Fruit fly (Drosophila melanogaster) whole organism, embryonic: ENCODE results near the gene amos.

Experiments used
- Bgb ChIP-seq: fragments of 200-800 bp; sonication (Bioruptor generic); IDR thresholded peaks from 2 replicates; pipeline ENCODE4 v1.3.6; 2022; ENCODE audit warnings: missing biosample characterization, missing genetic modification characterization; ENCODE audit not compliant: partially characterized antibody
- CG1024 ChIP-seq: fragments of 200-800 bp; sonication (Bioruptor generic); IDR thresholded peaks from 2 replicates; pipeline ENCODE4 v1.3.6; 2022; ENCODE audit warnings: missing biosample characterization, missing genetic modification characterization
- CG11093 ChIP-seq: fragments of 200-800 bp; sonication (Bioruptor generic); IDR thresholded peaks from 3 replicates; pipeline ENCODE4 v1.3.6; 2022; ENCODE audit warnings: missing biosample characterization, missing genetic modification characterization
- CG11247 ChIP-seq: fragments of 200-800 bp; sonication (Bioruptor generic); IDR thresholded peaks from 2 replicates; pipeline ENCODE4 v1.3.6; 2022; ENCODE audit warnings: missing biosample characterization, missing genetic modification characterization
- CG11504 ChIP-seq: fragments of 200-800 bp; sonication (Bioruptor generic); optimal IDR thresholded peaks from 3 replicates; lab custom pipeline; 2019; ENCODE audit warnings: missing biosample characterization, mild to moderate bottlenecking, missing genetic modification characterization, moderate library complexity
- CG11560 ChIP-seq: fragments of 200-800 bp; sonication (Bioruptor generic); IDR thresholded peaks from 3 replicates; pipeline ENCODE4 v1.3.6; 2022; ENCODE audit warnings: missing biosample characterization, missing genetic modification characterization
- CG14014 ChIP-seq: fragments of 200-800 bp; sonication (Bioruptor generic); IDR thresholded peaks from 2 replicates; pipeline ENCODE4 v1.3.6; 2022; ENCODE audit warnings: missing biosample characterization, missing genetic modification characterization
- CG14050 ChIP-seq: fragments of 200-800 bp; sonication (Bioruptor generic); IDR thresholded peaks from 3 replicates; pipeline ENCODE4 v1.3.6; 2022; ENCODE audit warnings: missing biosample characterization, missing genetic modification characterization
- CG14441 ChIP-seq: fragments of 200-800 bp; sonication (Bioruptor generic); IDR thresholded peaks from 2 replicates; pipeline ENCODE4 v1.3.6; 2022; ENCODE audit warnings: missing biosample characterization, missing genetic modification characterization
- CG14860 ChIP-seq: fragments of 200-800 bp; sonication (Bioruptor generic); IDR thresholded peaks from 3 replicates; pipeline ENCODE4 v1.3.6; 2022; ENCODE audit warnings: missing biosample characterization, missing genetic modification characterization; ENCODE audit not compliant: partially characterized antibody
- CG16779 ChIP-seq: fragments of 200-800 bp; sonication (Bioruptor generic); IDR thresholded peaks from 2 replicates; pipeline ENCODE4 v1.3.6; 2022; ENCODE audit warnings: missing biosample characterization, missing genetic modification characterization
- CG17359 ChIP-seq: fragments of 200-800 bp; sonication (Bioruptor generic); optimal IDR thresholded peaks from 3 replicates; lab custom pipeline; 2018; ENCODE audit warnings: missing biosample characterization, mild to moderate bottlenecking, missing genetic modification characterization, moderate library complexity
- CG17912 ChIP-seq: fragments of 200-800 bp; sonication (Bioruptor generic); optimal IDR thresholded peaks from 2 replicates; lab custom pipeline; 2018; ENCODE audit warnings: missing biosample characterization, mild to moderate bottlenecking, missing genetic modification characterization
- CG30403 ChIP-seq: fragments of 200-800 bp; sonication (Bioruptor generic); optimal IDR thresholded peaks from 3 replicates; lab custom pipeline; 2016; ENCODE audit warnings: missing biosample characterization, missing genetic modification characterization
- CG31441 ChIP-seq: fragments of 200-800 bp; sonication (Bioruptor generic); IDR thresholded peaks from 2 replicates; pipeline ENCODE4 v1.3.6; 2022; ENCODE audit warnings: missing biosample characterization, missing genetic modification characterization
- CG32532 ChIP-seq: fragments of 200-800 bp; sonication (Bioruptor generic); IDR thresholded peaks from 2 replicates; pipeline ENCODE4 v1.3.6; 2022; ENCODE audit warnings: missing biosample characterization, missing genetic modification characterization
- CG32767 ChIP-seq: fragments of 200-800 bp; sonication (Bioruptor generic); IDR thresholded peaks from 2 replicates; pipeline ENCODE4 v1.3.6; 2022; ENCODE audit warnings: missing biosample characterization, missing genetic modification characterization
- CG3838 ChIP-seq: fragments of 200-800 bp; sonication (Bioruptor generic); optimal IDR thresholded peaks from 3 replicates; lab custom pipeline; 2016; ENCODE audit warnings: missing biosample characterization, missing genetic modification characterization
- CG4424 ChIP-seq: fragments of 200-800 bp; sonication (Bioruptor generic); optimal IDR thresholded peaks from 3 replicates; lab custom pipeline; 2016; ENCODE audit warnings: missing biosample characterization, missing genetic modification characterization
- CG4617 ChIP-seq: fragments of 200-800 bp; sonication (Bioruptor generic); optimal IDR thresholded peaks from 3 replicates; lab custom pipeline; 2016; ENCODE audit warnings: missing biosample characterization, missing genetic modification characterization, borderline replicate concordance
- CG5180 ChIP-seq: fragments of 200-800 bp; sonication (Bioruptor generic); optimal IDR thresholded peaks from 3 replicates; lab custom pipeline; 2017; ENCODE audit warnings: missing biosample characterization, missing genetic modification characterization, mild to moderate bottlenecking, moderate library complexity, missing genetic modification reagents
- CG6175 ChIP-seq: fragments of 200-800 bp; sonication (Bioruptor generic); IDR thresholded peaks from 3 replicates; pipeline ENCODE4 v1.3.6; 2022; ENCODE audit warnings: missing biosample characterization, missing genetic modification characterization
- CG6254 ChIP-seq: fragments of 200-800 bp; sonication (Bioruptor generic); optimal IDR thresholded peaks from 3 replicates; lab custom pipeline; 2017; ENCODE audit warnings: mild to moderate bottlenecking, missing biosample characterization, missing genetic modification reagents, missing genetic modification characterization
- CG8290 ChIP-seq, 3 experiments: fragments of 200-800 bp; sonication (Bioruptor generic); optimal IDR thresholded peaks; 2 replicates each; lab custom pipeline; 2016 to 2019; ENCODE audit warnings: missing biosample characterization in 3 of 3, missing genetic modification characterization in 3 of 3, mild to moderate bottlenecking in 2 of 3, moderate library complexity in 1 of 3
- CG9797 ChIP-seq: fragments of 200-800 bp; sonication (Bioruptor generic); optimal IDR thresholded peaks from 3 replicates; lab custom pipeline; 2018; ENCODE audit warnings: missing biosample characterization, mild to moderate bottlenecking, missing genetic modification characterization
- CHES-1-like ChIP-seq: fragments of 200-800 bp; sonication (Bioruptor generic); optimal IDR thresholded peaks from 2 replicates; lab custom pipeline; 2016; ENCODE audit warnings: missing biosample characterization, missing genetic modification characterization
- Dbx ChIP-seq: fragments of 200-800 bp; sonication (Bioruptor generic); IDR thresholded peaks from 3 replicates; pipeline ENCODE4 v1.3.6; 2022; ENCODE audit warnings: missing biosample characterization, missing genetic modification characterization
- Dll ChIP-seq: fragments of 200-800 bp; sonication (Bioruptor generic); IDR thresholded peaks from 4 replicates; pipeline ENCODE4 v1.3.6; 2022; ENCODE audit warnings: missing biosample characterization, missing genetic modification characterization; ENCODE audit not compliant: partially characterized antibody
- Elba2 ChIP-seq: fragments of 200-800 bp; sonication (Bioruptor generic); optimal IDR thresholded peaks from 3 replicates; lab custom pipeline; 2016; ENCODE audit warnings: missing biosample characterization, missing genetic modification characterization
- HmgD ChIP-seq: fragments of 200-800 bp; sonication (Bioruptor generic); optimal IDR thresholded peaks from 3 replicates; lab custom pipeline; 2016; ENCODE audit warnings: missing biosample characterization, missing genetic modification characterization
- HmgZ ChIP-seq: fragments of 200-800 bp; sonication (Bioruptor generic); optimal IDR thresholded peaks from 2 replicates; lab custom pipeline; 2018; ENCODE audit warnings: missing biosample characterization, mild to moderate bottlenecking, missing genetic modification characterization
- MTF-1 ChIP-seq: fragments of 200-800 bp; sonication (Bioruptor generic); optimal IDR thresholded peaks from 2 replicates; lab custom pipeline; 2018; ENCODE audit warnings: missing biosample characterization, mild to moderate bottlenecking, missing genetic modification characterization, borderline replicate concordance
- Max ChIP-seq: fragments of 200-800 bp; sonication (Bioruptor generic); optimal IDR thresholded peaks from 2 replicates; lab custom pipeline; 2016; ENCODE audit warnings: missing biosample characterization, mild to moderate bottlenecking, missing genetic modification characterization
- Neu2 ChIP-seq: fragments of 200-800 bp; sonication (Bioruptor generic); optimal IDR thresholded peaks from 3 replicates; lab custom pipeline; 2016; ENCODE audit warnings: missing biosample characterization, missing genetic modification characterization, borderline replicate concordance
- YL-1 ChIP-seq: fragments of 200-800 bp; sonication (Bioruptor generic); optimal IDR thresholded peaks from 3 replicates; lab custom pipeline; 2017; ENCODE audit warnings: missing biosample characterization, mild to moderate bottlenecking, missing genetic modification characterization
- ara ChIP-seq: fragments of 200-800 bp; sonication (Bioruptor generic); IDR thresholded peaks from 2 replicates; pipeline ENCODE4 v1.3.6; 2022; ENCODE audit warnings: missing biosample characterization, missing genetic modification characterization
- bab2 ChIP-seq: fragments of 200-800 bp; sonication (Bioruptor generic); optimal IDR thresholded peaks from 2 replicates; lab custom pipeline; 2016; ENCODE audit warnings: missing biosample characterization, missing genetic modification characterization
- bowl ChIP-seq: fragments of 200-800 bp; sonication (Bioruptor generic); IDR thresholded peaks from 2 replicates; pipeline ENCODE4 v1.3.6; 2022; ENCODE audit warnings: missing biosample characterization, missing genetic modification characterization
- corto ChIP-seq: fragments of 200-800 bp; sonication (Bioruptor generic); optimal IDR thresholded peaks from 2 replicates; lab custom pipeline; 2016; ENCODE audit warnings: missing biosample characterization, mild to moderate bottlenecking, missing genetic modification characterization, moderate library complexity
- cwo ChIP-seq: fragments of 200-800 bp; sonication (Bioruptor generic); optimal IDR thresholded peaks from 3 replicates; lab custom pipeline; 2017; ENCODE audit warnings: missing biosample characterization, missing genetic modification characterization, mild to moderate bottlenecking, moderate library complexity, missing genetic modification reagents
- eyg ChIP-seq: fragments of 200-800 bp; sonication (Bioruptor generic); optimal IDR thresholded peaks from 3 replicates; lab custom pipeline; 2016; ENCODE audit warnings: missing biosample characterization, missing genetic modification characterization
- fd64A ChIP-seq: fragments of 200-800 bp; sonication (Bioruptor generic); optimal IDR thresholded peaks from 3 replicates; lab custom pipeline; 2018; ENCODE audit warnings: missing biosample characterization, mild to moderate bottlenecking, missing genetic modification characterization
- jing ChIP-seq: fragments of 200-800 bp; sonication (Bioruptor generic); optimal IDR thresholded peaks from 2 replicates; lab custom pipeline; 2018; ENCODE audit warnings: missing biosample characterization, mild to moderate bottlenecking, missing genetic modification characterization
- kah ChIP-seq: fragments of 200-800 bp; sonication (Bioruptor generic); optimal IDR thresholded peaks from 2 replicates; lab custom pipeline; 2018; ENCODE audit warnings: missing biosample characterization, mild to moderate bottlenecking, missing genetic modification characterization
- lab ChIP-seq: fragments of 200-800 bp; sonication (Bioruptor generic); optimal IDR thresholded peaks from 3 replicates; lab custom pipeline; 2017; ENCODE audit warnings: missing biosample characterization, missing genetic modification characterization, mild to moderate bottlenecking, moderate library complexity, missing genetic modification reagents
- nmo ChIP-seq: fragments of 200-800 bp; sonication (Bioruptor generic); optimal IDR thresholded peaks from 2 replicates; lab custom pipeline; 2018; ENCODE audit warnings: missing biosample characterization, mild to moderate bottlenecking, missing genetic modification characterization, moderate library complexity
- pfk ChIP-seq: fragments of 200-800 bp; sonication (Bioruptor generic); optimal IDR thresholded peaks from 2 replicates; lab custom pipeline; 2018; ENCODE audit warnings: missing biosample characterization, mild to moderate bottlenecking, missing genetic modification characterization, moderate library complexity
- pros ChIP-seq: fragments of 200-800 bp; sonication (Bioruptor generic); optimal IDR thresholded peaks from 3 replicates; lab custom pipeline; 2019; ENCODE audit warnings: missing biosample characterization, mild to moderate bottlenecking, missing genetic modification characterization, moderate library complexity
- twi ChIP-seq: fragments of 200-800 bp; optimal IDR thresholded peaks from 2 replicates; lab custom pipeline; 2019; ENCODE audit warnings: missing biosample characterization, mild to moderate bottlenecking, missing genetic modification characterization, moderate library complexity

Gene amos

DNA sequence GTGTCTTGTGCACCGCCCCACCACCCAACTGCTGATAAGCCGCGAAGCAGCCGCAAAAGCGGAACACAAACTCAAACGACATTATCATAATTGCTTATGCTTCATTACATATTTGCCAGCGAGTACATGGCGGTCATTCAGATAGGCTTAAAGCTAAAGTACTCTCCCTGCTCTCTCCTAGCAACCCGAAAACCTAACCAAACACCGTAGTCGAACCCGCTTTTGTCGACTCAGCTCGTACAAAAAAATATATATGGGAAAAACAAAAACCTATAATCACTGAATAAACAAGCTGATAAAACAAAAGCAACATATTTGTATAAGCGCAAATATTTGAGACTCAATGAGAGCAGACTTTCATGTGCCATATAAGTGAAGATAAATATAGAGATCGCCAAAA, 30.3 kb upstream of the amos start (continued):
- TF ChIP-seq CG4424 (GFP tag; lab: Kevin White, UChicago) (peak; percentile 58), CG6254 (GFP tag; lab: Kevin White, UChicago) (peak; percentile 74), CG11093 (GFP tag; lab: Robert Waterston, UW) (peak; percentile 54; the same call in 1 of the 3 replicates), CG4617 (no peak), CG1024 (GFP tag; lab: Robert Waterston, UW) (peak; percentile 40; the same call in 1 of the 2 replicates), YL-1 (GFP tag; lab: Kevin White, UChicago) (peak; percentile 75), CG14860 (GFP tag; lab: Robert Waterston, UW) (no peak), CG31441 (GFP tag; lab: Robert Waterston, UW) (peak; percentile 59; the same call in 1 of the 2 replicates), CG30403 (peak; percentile 44), CG5180 (GFP tag; lab: Kevin White, UChicago) (peak; percentile 61), CG14441 (0 out of 2 replicates have a peak, but pooled peaks have one; percentile 24), CG16779 (GFP tag; lab: Robert Waterston, UW) (peak; percentile 37; the same call in 1 of the 2 replicates), bab2 (GFP tag; lab: Kevin White, UChicago) (peak; percentile 91), Elba2 (GFP tag; lab: Kevin White, UChicago) (no peak), Dll (GFP tag; lab: Robert Waterston, UW) (no peak), CG32767 (GFP tag; lab: Robert Waterston, UW) (peak; percentile 65), CG8290 (GFP tag; optimal IDR thresholded peaks at IDR 0.05; lab: Kevin White, UChicago) (peak; percentile 55), CG8290 (tag; optimal IDR thresholded peaks at IDR 0.05; lab: Kevin White, UChicago) (peak; percentile 56 to 83), CG17359 (tag; lab: Kevin White, UChicago) (peak; percentile 85), eyg (GFP tag; lab: Kevin White, UChicago) (peak; percentile 90), bowl (GFP tag; lab: Robert Waterston, UW) (peak; percentile 47; the same call in 1 of the 2 replicates), Bgb (GFP tag; lab: Robert Waterston, UW) (no peak), fd64A (GFP tag; lab: Kevin White, UChicago) (peak; percentile 83), pros (GFP tag; lab: Kevin White, UChicago) (no peak), CG14014 (GFP tag; lab: Robert Waterston, UW) (peak; percentile 70; the same call in 1 of the 2 replicates), Max (GFP tag; lab: Kevin White, UChicago) (peak; percentile 79), twi (tag; lab: Kevin White, UChicago) (peak; percentile 42), Neu2 (GFP tag; lab: Kevin White, UChicago) (no peak), CHES-1-like (peak; percentile 93), MTF-1 (GFP tag; lab: Kevin White, UChicago) (peak; percentile 74), CG11560 (tag; lab: Robert Waterston, UW) (no peak), nmo (GFP tag; lab: Kevin White, UChicago) (peak; percentile 21), corto (GFP tag; lab: Kevin White, UChicago) (peak; percentile 47), CG9797 (GFP tag; lab: Kevin White, UChicago) (no peak), pfk (no peak), CG14050 (peak; percentile 17; the same call in 1 of the 3 replicates), cwo (GFP tag; lab: Kevin White, UChicago) (peak; percentile 83), kah (GFP tag; lab: Kevin White, UChicago) (peak; percentile 56), CG6175 (GFP tag; lab: Robert Waterston, UW) (0 out of 3 replicates have a peak, but pooled peaks have one; percentile 30), CG11247 (GFP tag; lab: Robert Waterston, UW) (peak; percentile 38; the same call in 1 of the 2 replicates), Dbx (GFP tag; lab: Robert Waterston, UW) (peak; percentile 81; the same call in 2 of the 3 replicates), CG3838 (GFP tag; lab: Kevin White, UChicago) (peak; percentile 81), jing (GFP tag; lab: Kevin White, UChicago) (no peak), HmgZ (tag; lab: Kevin White, UChicago) (peak; percentile 80), HmgD (peak; percentile 50), ara (GFP tag; lab: Robert Waterston, UW) (peak; percentile 54; the same call in 1 of the 2 replicates), CG17912 (GFP tag; lab: Kevin White, UChicago) (peak; percentile 40), CG32532 (GFP tag; lab: Robert Waterston, UW) (no peak), lab (GFP tag; lab: Kevin White, UChicago) (peak; percentile 96), CG11504 (tag; lab: Kevin White, UChicago) (peak; percentile 77)
